Worm (Caenorhabditis elegans): Measurements from ENCODE around the gene C18F10.2.

Gene C18F10.2

DNA sequence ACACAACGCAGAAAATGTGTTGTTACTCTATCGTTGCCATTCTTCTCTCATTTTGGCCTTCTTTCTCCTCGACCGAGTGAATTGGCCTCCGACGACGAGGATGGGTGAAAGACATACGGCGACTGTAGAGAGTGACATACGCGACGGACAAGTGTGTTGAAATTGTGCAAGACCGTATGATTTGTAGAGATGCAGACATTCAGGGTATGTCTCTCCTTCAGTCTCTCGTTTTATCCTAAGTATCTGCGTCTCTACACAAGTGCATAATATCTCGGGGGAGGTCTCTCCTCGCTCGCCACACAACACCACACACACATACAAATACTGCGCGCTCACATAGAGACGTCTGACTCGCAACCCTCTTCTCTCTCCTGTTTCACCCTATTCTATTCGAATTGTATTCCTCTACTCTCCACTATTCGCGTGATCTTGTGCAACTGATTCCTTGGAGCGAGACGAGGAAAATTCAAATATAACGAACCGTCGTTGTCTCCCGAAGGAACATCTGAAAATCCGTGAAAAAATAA lies 7.2 kb downstream of the C18F10.2 start, which contains the start of gene hmg-1.2 (continued):
- peak; percentile 76 for TF ChIP-seq blmp-1 (tag; optimal IDR thresholded peaks at IDR 0.05; ENCODE audit: insufficient read depth)
- TF ChIP-seq nhr-25 (tag; optimal IDR thresholded peaks at IDR 0.05) = peak; percentile 83
- peak; percentile 55 for TF ChIP-seq dmd-4 (tag; optimal IDR thresholded peaks at IDR 0.05)
- no peak for TF ChIP-seq peb-1 (tag; optimal IDR thresholded peaks at IDR 0.05)

DNA sequence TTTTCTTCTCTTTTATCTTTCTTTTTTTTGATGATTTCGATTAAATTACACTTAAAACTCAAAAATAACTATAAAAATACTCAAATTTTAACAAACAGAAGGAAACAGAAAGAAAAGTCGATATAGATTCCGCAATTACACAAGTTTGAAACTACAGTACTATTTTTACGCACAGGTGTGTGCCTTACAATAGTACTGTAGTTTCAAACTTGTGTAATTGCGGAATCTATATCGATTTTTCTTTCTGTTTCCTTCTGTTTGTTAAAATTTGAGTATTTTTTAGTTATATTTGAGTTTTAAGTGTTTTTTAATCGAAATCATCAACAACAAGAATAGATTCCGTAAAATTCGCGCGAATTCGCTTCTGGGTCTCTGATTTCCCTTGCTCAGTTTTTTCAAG lies 10.1 kb downstream of the C18F10.2 start:
- TF ChIP-seq ztf-1 (GFP tag; conservative IDR thresholded peaks at IDR 0.05) (no peak), sma-3 (GFP tag; optimal IDR thresholded peaks at IDR 0.05) (no peak), R02D3.7 (tag; optimal IDR thresholded peaks at IDR 0.05) (no peak), blmp-1 (tag; optimal IDR thresholded peaks at IDR 0.05; ENCODE audit: insufficient read depth) (no peak), ceh-82 (tag; optimal IDR thresholded peaks at IDR 0.05) (no peak), sem-4 (tag; optimal IDR thresholded peaks at IDR 0.05) (no peak), mdl-1 (tag; optimal IDR thresholded peaks at IDR 0.05) (no peak), nhr-12 (tag; optimal IDR thresholded peaks at IDR 0.05) (no peak), ZK546.5 (tag; optimal IDR thresholded peaks at IDR 0.05) (no peak), Y55F3AM.14 (GFP tag; optimal IDR thresholded peaks at IDR 0.05) (no peak), skn-1 (tag; optimal IDR thresholded peaks at IDR 0.05) (no peak)

DNA sequence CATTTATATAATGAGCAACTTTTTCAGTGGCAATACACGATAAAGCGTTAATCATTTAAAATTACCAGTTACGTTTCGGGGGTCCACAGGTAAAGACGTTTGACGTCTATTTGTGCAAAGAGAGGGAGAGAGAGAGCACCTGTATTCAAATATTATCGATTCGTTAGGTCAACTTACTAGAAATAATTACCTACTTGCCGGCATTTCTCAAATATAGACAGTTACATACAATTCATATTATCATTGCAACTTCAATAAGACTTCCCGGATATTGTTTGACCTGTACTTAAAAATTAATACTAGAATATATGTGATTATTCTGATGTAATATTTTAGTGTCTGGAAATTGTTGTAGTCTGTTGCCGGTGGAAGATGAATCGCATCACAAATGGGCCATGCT lies 12.9 kb downstream of the C18F10.2 start, which contains the start of gene gadr-3:
Gene gadr-3 (minus strand): TSS at position 101 of the 400 bp plus-strand sequence.
- TF ChIP-seq peb-1 (tag; optimal IDR thresholded peaks at IDR 0.05) (no peak), nhr-11 (tag; optimal IDR thresholded peaks at IDR 0.05) (no peak), nhr-21 (tag; optimal IDR thresholded peaks at IDR 0.05) (no peak), ceh-82 (tag; optimal IDR thresholded peaks at IDR 0.05) (no peak), ZK546.5 (tag; optimal IDR thresholded peaks at IDR 0.05) (no peak), F13H6.1 (tag; optimal IDR thresholded peaks at IDR 0.05) (no peak), lin-39 (tag; optimal IDR thresholded peaks at IDR 0.05) (no peak), nhr-25 (tag; optimal IDR thresholded peaks at IDR 0.05) (no peak), unc-55 (GFP tag; optimal IDR thresholded peaks at IDR 0.05) (no peak), nhr-6 (tag; optimal IDR thresholded peaks at IDR 0.05) (no peak), ztf-4 (tag; optimal IDR thresholded peaks at IDR 0.05) (no peak)

DNA sequence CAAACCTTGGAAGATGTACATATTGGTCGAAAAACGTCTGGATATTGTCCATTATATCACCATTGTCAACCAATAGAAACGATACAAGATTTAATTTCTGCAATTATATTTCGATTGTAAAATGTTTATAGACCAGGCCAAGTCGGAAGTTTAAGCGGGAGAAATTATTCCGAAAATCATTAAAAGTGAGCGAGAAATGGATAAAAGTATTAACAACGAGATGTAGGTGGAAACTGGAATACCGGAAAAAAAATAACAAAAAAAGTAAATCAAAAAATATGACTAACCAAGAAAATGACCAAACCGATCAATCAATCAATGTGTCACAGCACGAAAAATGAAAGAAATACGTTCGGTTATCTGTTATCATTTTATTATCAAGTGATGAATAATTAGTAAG lies 14.2 kb downstream of the C18F10.2 start, which contains the start of gene F47D12.6:
Gene F47D12.6 (minus strand): TSS at position 101 of the 400 bp plus-strand sequence.
- TF ChIP-seq egl-27 (tag; optimal IDR thresholded peaks at IDR 0.05) (no peak), fos-1 (tag; optimal IDR thresholded peaks at IDR 0.05) (peak; percentile 41)

DNA sequence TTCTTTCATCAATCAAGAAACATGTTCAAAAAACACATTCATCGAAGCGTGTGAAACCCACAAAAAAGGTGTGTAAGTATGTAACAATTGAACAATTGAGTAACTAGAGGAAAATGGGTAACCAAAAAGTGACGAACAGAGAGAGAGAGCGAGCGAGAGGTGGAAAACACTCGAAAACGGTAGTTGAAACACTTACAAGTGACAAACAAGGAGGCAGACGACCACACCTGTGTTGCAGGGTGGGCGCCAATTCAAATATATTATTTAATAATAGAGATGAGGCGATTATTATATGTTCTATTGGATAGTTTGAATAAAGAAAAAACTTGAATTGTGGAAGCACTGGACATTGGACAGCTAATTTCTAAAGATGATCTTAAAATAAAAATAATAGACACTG lies 16.4 kb downstream of the C18F10.2 start:
- TF ChIP-seq ztf-4 (tag; optimal IDR thresholded peaks at IDR 0.05) (no peak), ztf-1 (GFP tag; conservative IDR thresholded peaks at IDR 0.05) (no peak), peb-1 (tag; optimal IDR thresholded peaks at IDR 0.05) (no peak), nhr-129 (tag; optimal IDR thresholded peaks at IDR 0.05) (peak; percentile 2)

DNA sequence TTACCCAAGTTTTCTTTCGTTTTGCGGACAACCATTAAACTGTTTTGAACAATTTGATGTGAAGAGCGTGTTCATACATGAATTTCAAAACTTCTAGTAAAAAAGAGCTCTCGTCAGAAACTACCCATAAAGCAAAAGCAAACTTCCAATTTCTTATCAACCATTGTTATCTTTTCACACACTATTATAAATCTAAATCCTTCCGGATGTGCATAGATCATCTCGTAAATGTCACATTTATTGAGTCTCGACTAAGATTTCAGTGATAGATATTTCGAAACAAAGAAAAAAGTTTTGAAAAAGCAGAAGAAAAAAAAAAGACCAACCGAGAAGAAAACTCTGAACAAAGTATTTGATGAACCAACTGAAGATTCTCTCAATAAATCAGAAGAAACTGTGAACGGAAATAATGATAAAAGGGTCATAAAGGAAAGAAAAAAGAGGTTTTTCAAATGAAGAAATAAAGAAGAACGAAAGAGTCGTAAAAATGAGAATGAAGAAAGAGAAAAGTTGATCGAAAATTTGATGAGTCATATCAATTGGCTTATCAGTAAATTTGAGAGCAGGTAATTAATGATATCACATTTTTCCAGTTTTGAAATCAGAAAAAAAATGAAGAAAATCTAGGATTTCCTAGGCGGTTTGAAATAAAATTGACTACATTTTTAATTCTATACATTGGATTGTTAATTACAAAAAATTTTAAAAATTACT lies 17.7 kb downstream of the C18F10.2 start:
- TF ChIP-seq alr-1 (tag; optimal IDR thresholded peaks at IDR 0.05) (no peak), fos-1 (tag; optimal IDR thresholded peaks at IDR 0.05) (peak; percentile 95)

DNA sequence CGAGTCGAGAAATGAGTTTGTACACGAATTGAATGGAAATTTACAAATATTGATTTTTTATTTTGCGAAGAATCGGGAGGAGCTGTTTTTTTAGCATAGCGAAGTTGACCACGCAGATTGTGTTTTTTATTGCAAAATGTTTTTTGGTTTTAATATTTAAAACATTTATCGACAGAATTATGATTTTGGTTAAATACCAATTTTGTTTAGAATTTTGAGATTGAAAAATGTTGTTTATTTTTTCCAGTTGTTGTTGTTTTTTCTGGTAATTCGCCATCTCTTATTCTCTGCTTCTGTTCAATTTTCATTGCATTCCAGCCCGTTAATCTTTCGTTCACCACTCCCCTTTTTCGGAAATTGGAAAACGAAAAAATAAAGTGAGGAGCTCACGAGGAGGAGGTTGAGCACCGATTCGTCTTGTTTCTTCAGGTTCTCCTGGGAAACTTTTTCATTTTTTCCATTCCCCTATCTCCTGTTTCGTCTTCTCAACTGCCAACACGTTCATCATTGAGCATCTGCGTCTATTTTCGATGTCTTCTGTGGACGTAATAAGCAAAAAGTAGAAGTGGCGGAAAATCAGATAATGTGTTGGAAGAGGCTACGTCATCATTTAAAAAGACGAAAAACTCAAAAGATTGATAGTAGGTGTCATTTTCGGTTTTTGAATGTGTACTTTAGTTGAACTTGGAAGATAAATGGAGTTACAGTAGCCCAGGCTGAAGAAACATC lies 23.2 kb downstream of the C18F10.2 start, which contains the start of gene F47D12.7:
Gene F47D12.7 (minus strand): TSS at position 51 of the 729 bp plus-strand sequence.
- TF ChIP-seq ztf-11 (tag; optimal IDR thresholded peaks at IDR 0.05) (no peak), elt-3 (tag; optimal IDR thresholded peaks at IDR 0.05) (no peak), zag-1 (tag; optimal IDR thresholded peaks at IDR 0.05) (no peak), Y55F3AM.14 (GFP tag; optimal IDR thresholded peaks at IDR 0.05) (no peak), gmeb-1 (tag; optimal IDR thresholded peaks at IDR 0.05) (no peak), crh-2 (tag; optimal IDR thresholded peaks at IDR 0.05) (no peak), mab-5 (tag; optimal IDR thresholded peaks at IDR 0.05) (no peak), nhr-11 (tag; optimal IDR thresholded peaks at IDR 0.05) (no peak), nhr-25 (tag; optimal IDR thresholded peaks at IDR 0.05) (no peak), sem-4 (tag; optimal IDR thresholded peaks at IDR 0.05) (no peak), mbf-1 (tag; optimal IDR thresholded peaks at IDR 0.05) (no peak), unc-55 (GFP tag; optimal IDR thresholded peaks at IDR 0.05) (no peak), elt-1 (tag; optimal IDR thresholded peaks at IDR 0.05) (no peak), alr-1 (tag; optimal IDR thresholded peaks at IDR 0.05) (no peak), F13H6.1 (tag; optimal IDR thresholded peaks at IDR 0.05) (no peak), nhr-237 (tag; optimal IDR thresholded peaks at IDR 0.05) (no peak), ztf-1 (GFP tag; conservative IDR thresholded peaks at IDR 0.05) (no peak), mdl-1 (tag; optimal IDR thresholded peaks at IDR 0.05) (no peak), fos-1 (tag; optimal IDR thresholded peaks at IDR 0.05) (no peak)
